Fruit fly (Drosophila melanogaster) whole organism, embryonic: ENCODE data around the gene Mgat4a.

ENCODE experiments used
- B-H1 ChIP-seq: fragments of 200-800 bp; sonication (Bioruptor generic); IDR thresholded peaks from 3 replicates; pipeline ENCODE4 v1.3.6; 2022; ENCODE audit warnings: missing biosample characterization, missing genetic modification characterization
- CG10274 ChIP-seq: fragments of 200-800 bp; sonication (Bioruptor generic); optimal IDR thresholded peaks from 3 replicates; lab custom pipeline; 2017; ENCODE audit warnings: missing biosample characterization, mild to moderate bottlenecking, missing genetic modification characterization
- CG12744 ChIP-seq: fragments of 200-800 bp; sonication (Bioruptor generic); optimal IDR thresholded peaks from 2 replicates; lab custom pipeline; 2016; ENCODE audit warnings: missing biosample characterization, missing genetic modification characterization
- CG14710 ChIP-seq: fragments of 200-800 bp; sonication (Bioruptor generic); optimal IDR thresholded peaks from 3 replicates; lab custom pipeline; 2019; ENCODE audit warnings: missing biosample characterization, mild to moderate bottlenecking, missing genetic modification characterization, moderate library complexity
- CG30020 ChIP-seq: fragments of 200-800 bp; optimal IDR thresholded peaks from 2 replicates; lab custom pipeline; 2019; ENCODE audit warnings: missing biosample characterization, mild to moderate bottlenecking, missing genetic modification characterization, moderate library complexity
- CG30431 ChIP-seq: fragments of 200-800 bp; sonication (Bioruptor generic); optimal IDR thresholded peaks from 2 replicates; lab custom pipeline; 2017; ENCODE audit warnings: missing biosample characterization, missing genetic modification characterization
- CG32532 ChIP-seq: fragments of 200-800 bp; sonication (Bioruptor generic); IDR thresholded peaks from 2 replicates; pipeline ENCODE4 v1.3.6; 2022; ENCODE audit warnings: missing biosample characterization, missing genetic modification characterization
- CG33557 ChIP-seq: fragments of 200-800 bp; sonication (Bioruptor generic); optimal IDR thresholded peaks from 2 replicates; lab custom pipeline; 2019; ENCODE audit warnings: missing biosample characterization, mild to moderate bottlenecking, missing genetic modification characterization, moderate library complexity
- CG4617 ChIP-seq: fragments of 200-800 bp; sonication (Bioruptor generic); optimal IDR thresholded peaks from 3 replicates; lab custom pipeline; 2016; ENCODE audit warnings: missing biosample characterization, missing genetic modification characterization, borderline replicate concordance
- CG6683 ChIP-seq: fragments of 200-800 bp; sonication (Bioruptor generic); optimal IDR thresholded peaks from 2 replicates; lab custom pipeline; 2017; ENCODE audit warnings: missing biosample characterization, mild to moderate bottlenecking, missing genetic modification characterization, missing genetic modification reagents
- CG7271 ChIP-seq: fragments of 200-800 bp; sonication (Bioruptor generic); optimal IDR thresholded peaks from 2 replicates; lab custom pipeline; 2018; ENCODE audit warnings: missing biosample characterization, mild to moderate bottlenecking, missing genetic modification characterization, moderate library complexity
- CG8388 ChIP-seq: fragments of 200-800 bp; sonication (Bioruptor generic); optimal IDR thresholded peaks from 2 replicates; lab custom pipeline; 2019; ENCODE audit warnings: missing biosample characterization, mild to moderate bottlenecking, missing genetic modification characterization, moderate library complexity
- CG8765 ChIP-seq: fragments of 200-800 bp; sonication (Bioruptor generic); IDR thresholded peaks from 2 replicates; pipeline ENCODE4 v1.3.6; 2022; ENCODE audit warnings: missing biosample characterization, missing genetic modification characterization
- Drgx ChIP-seq: fragments of 200-800 bp; sonication (Bioruptor generic); IDR thresholded peaks from 2 replicates; pipeline ENCODE4 v1.3.6; 2022; ENCODE audit warnings: missing biosample characterization, missing genetic modification characterization
- Ets65A ChIP-seq: fragments of 200-800 bp; sonication (Bioruptor generic); peaks from one replicate; lab custom pipeline; 2016; ENCODE audit warnings: missing biosample characterization, missing genetic modification characterization
- HLH3B ChIP-seq: fragments of 200-800 bp; sonication (Bioruptor generic); IDR thresholded peaks from 2 replicates; pipeline ENCODE4 v1.3.6; 2022; ENCODE audit warnings: missing biosample characterization, missing genetic modification characterization
- MESR4 ChIP-seq: fragments of 200-800 bp; sonication (Bioruptor generic); optimal IDR thresholded peaks from 2 replicates; lab custom pipeline; 2018; ENCODE audit warnings: missing biosample characterization, mild to moderate bottlenecking, missing genetic modification characterization, moderate library complexity
- Max ChIP-seq: fragments of 200-800 bp; sonication (Bioruptor generic); optimal IDR thresholded peaks from 2 replicates; lab custom pipeline; 2016; ENCODE audit warnings: missing biosample characterization, mild to moderate bottlenecking, missing genetic modification characterization
- Med ChIP-seq: fragments of 200-800 bp; sonication (Bioruptor generic); peaks from one replicate; lab custom pipeline; 2016; ENCODE audit warnings: missing biosample characterization, missing genetic modification characterization, mild to moderate bottlenecking, inconsistent platforms, moderate library complexity
- Ravus ChIP-seq: fragments of 200-800 bp; sonication (Bioruptor generic); IDR thresholded peaks from 2 replicates; pipeline ENCODE4 v1.3.6; 2022; ENCODE audit warnings: missing biosample characterization, missing genetic modification characterization
- Stat92E ChIP-seq, 3 experiments: fragments of >200 bp in 2 of 3; fragments of 200-800 bp in 1 of 3; sonication (Bioruptor generic) in 1 of 3; optimal IDR thresholded peaks; 2 replicates each; lab custom pipeline; 2017 to 2019; ENCODE audit warnings: missing biosample characterization in 3 of 3, missing genetic modification characterization in 3 of 3, mild to moderate bottlenecking in 1 of 3, moderate library complexity in 1 of 3
- abd-A ChIP-seq: fragments of 200-800 bp; sonication (Bioruptor generic); optimal IDR thresholded peaks from 3 replicates; lab custom pipeline; 2019; ENCODE audit warnings: missing biosample characterization, mild to moderate bottlenecking, missing genetic modification characterization, moderate library complexity
- bcd ChIP-seq: fragments of 200-800 bp; sonication (Bioruptor generic); optimal IDR thresholded peaks from 2 replicates; lab custom pipeline; 2017; ENCODE audit warnings: missing biosample characterization, mild to moderate bottlenecking, missing genetic modification characterization
- bigmax ChIP-seq: fragments of 200-800 bp; sonication (Bioruptor generic); optimal IDR thresholded peaks from 2 replicates; lab custom pipeline; 2018; ENCODE audit warnings: missing biosample characterization, mild to moderate bottlenecking, missing genetic modification characterization
- cas ChIP-seq: fragments of 200-800 bp; sonication (Bioruptor generic); IDR thresholded peaks from 2 replicates; pipeline ENCODE4 v1.3.6; 2022; ENCODE audit warnings: missing biosample characterization, missing genetic modification characterization
- crc ChIP-seq: fragments of 200-800 bp; sonication (Bioruptor generic); optimal IDR thresholded peaks from 2 replicates; lab custom pipeline; 2016; ENCODE audit warnings: missing biosample characterization, missing genetic modification characterization
- danr ChIP-seq: fragments of 200-800 bp; sonication (Bioruptor generic); IDR thresholded peaks from 2 replicates; pipeline ENCODE4 v1.3.6; 2022; ENCODE audit warnings: missing biosample characterization, missing genetic modification characterization
- dati ChIP-seq: fragments of 200-800 bp; sonication (Bioruptor generic); IDR thresholded peaks from 2 replicates; pipeline ENCODE4 v1.3.6; 2022; ENCODE audit warnings: missing biosample characterization, missing genetic modification characterization
- disco-r ChIP-seq: fragments of 200-800 bp; sonication (Bioruptor generic); optimal IDR thresholded peaks from 2 replicates; lab custom pipeline; 2016; ENCODE audit warnings: missing biosample characterization, missing genetic modification characterization
- emc ChIP-seq: fragments of 200-800 bp; sonication (Bioruptor generic); optimal IDR thresholded peaks from 2 replicates; lab custom pipeline; 2016; ENCODE audit warnings: missing biosample characterization, missing genetic modification characterization
- ewg ChIP-seq: fragments of 200-800 bp; sonication (Bioruptor generic); optimal IDR thresholded peaks from 3 replicates; lab custom pipeline; 2017; ENCODE audit warnings: mild to moderate bottlenecking, missing biosample characterization, missing genetic modification reagents, missing genetic modification characterization
- fu2 ChIP-seq: fragments of 200-800 bp; sonication (Bioruptor generic); optimal IDR thresholded peaks from 2 replicates; lab custom pipeline; 2016; ENCODE audit warnings: missing biosample characterization, missing genetic modification characterization
- gem ChIP-seq: fragments of 200-800 bp; sonication (Bioruptor generic); optimal IDR thresholded peaks from 2 replicates; lab custom pipeline; 2019; ENCODE audit warnings: missing biosample characterization, mild to moderate bottlenecking, missing genetic modification characterization, moderate library complexity
- kni ChIP-seq: fragments of 200-800 bp; sonication (Bioruptor generic); optimal IDR thresholded peaks from 3 replicates; lab custom pipeline; 2017; ENCODE audit warnings: mild to moderate bottlenecking, missing biosample characterization, missing genetic modification reagents, missing genetic modification characterization
- maf-S ChIP-seq: fragments of 200-800 bp; sonication (Bioruptor generic); optimal IDR thresholded peaks from 2 replicates; lab custom pipeline; 2016; ENCODE audit warnings: missing biosample characterization, missing genetic modification characterization
- nerfin-1 ChIP-seq: fragments of 200-800 bp; sonication (Bioruptor generic); optimal IDR thresholded peaks from 3 replicates; lab custom pipeline; 2019; ENCODE audit warnings: missing biosample characterization, mild to moderate bottlenecking, missing genetic modification characterization, moderate library complexity
- pan ChIP-seq, 4 experiments: fragments of >200 bp in 3 of 4; fragments of 200-800 bp in 1 of 4; sonication (Bioruptor generic) in 1 of 4; optimal IDR thresholded peaks in 3 of 4; IDR thresholded peaks in 1 of 4; 2 replicates each; pipeline versions ENCODE4 v1.3.6 to Lab custom; 2017 to 2022; ENCODE audit warnings: missing biosample characterization in 2 of 4, missing genetic modification characterization in 2 of 4, mixed read lengths in 1 of 4
- peb ChIP-seq: fragments of 200-800 bp; sonication (Bioruptor generic); IDR thresholded peaks from 2 replicates; pipeline ENCODE4 v1.3.6; 2022; ENCODE audit warnings: missing biosample characterization, missing genetic modification characterization
- prd ChIP-seq, 3 experiments: fragments of >200 bp in 2 of 3; fragments of 200-800 bp in 1 of 3; sonication (Bioruptor generic) in 1 of 3; optimal IDR thresholded peaks in 2 of 3; IDR thresholded peaks in 1 of 3; 2 replicates in 2 of 3; 3 replicates in 1 of 3; pipeline versions ENCODE4 v1.3.6 to Lab custom; 2017 to 2022; ENCODE audit warnings: missing biosample characterization in 1 of 3, missing genetic modification characterization in 1 of 3
- pros ChIP-seq: fragments of 200-800 bp; sonication (Bioruptor generic); optimal IDR thresholded peaks from 3 replicates; lab custom pipeline; 2019; ENCODE audit warnings: missing biosample characterization, mild to moderate bottlenecking, missing genetic modification characterization, moderate library complexity
- pum ChIP-seq: fragments of 200-800 bp; sonication (Bioruptor generic); optimal IDR thresholded peaks from 2 replicates; lab custom pipeline; 2016; ENCODE audit warnings: missing biosample characterization, missing genetic modification characterization
- salm ChIP-seq: fragments of 200-800 bp; sonication (Bioruptor generic); optimal IDR thresholded peaks from 2 replicates; lab custom pipeline; 2018; ENCODE audit warnings: missing biosample characterization, mild to moderate bottlenecking, missing genetic modification characterization
- sens ChIP-seq: fragments of 200-800 bp; sonication (Bioruptor generic); peaks from one replicate; lab custom pipeline; 2016; ENCODE audit warnings: missing biosample characterization, missing genetic modification characterization
- sens-2 ChIP-seq: fragments of 200-800 bp; sonication (Bioruptor generic); IDR thresholded peaks from 2 replicates; pipeline ENCODE4 v1.3.6; 2022; ENCODE audit warnings: missing biosample characterization, missing genetic modification characterization
- sob ChIP-seq: fragments of 200-800 bp; sonication (Bioruptor generic); IDR thresholded peaks from 2 replicates; pipeline ENCODE4 v1.3.6; 2022; ENCODE audit warnings: missing biosample characterization, missing genetic modification characterization
- sqz ChIP-seq: fragments of 200-800 bp; sonication (Bioruptor generic); optimal IDR thresholded peaks from 3 replicates; lab custom pipeline; 2018; ENCODE audit warnings: missing biosample characterization, mild to moderate bottlenecking, missing genetic modification characterization
- trem ChIP-seq: fragments of 200-800 bp; optimal IDR thresholded peaks from 3 replicates; lab custom pipeline; 2019; ENCODE audit warnings: missing biosample characterization, mild to moderate bottlenecking, missing genetic modification characterization, moderate library complexity
- ttk ChIP-seq: fragments of 200-800 bp; sonication (Bioruptor generic); IDR thresholded peaks from 2 replicates; pipeline ENCODE4 v2.1.2; 2022; ENCODE audit warnings: missing biosample characterization, missing genetic modification characterization
- wor ChIP-seq: fragments of 200-800 bp; sonication (Bioruptor generic); IDR thresholded peaks from 2 replicates; pipeline ENCODE4 v1.3.6; 2022; ENCODE audit warnings: missing biosample characterization, missing genetic modification characterization
- z ChIP-seq: fragments of 200-800 bp; sonication (Bioruptor generic); IDR thresholded peaks from 3 replicates; pipeline ENCODE4 v1.3.6; 2022; ENCODE audit warnings: missing biosample characterization, missing genetic modification characterization

The Mgat4a gene

dm6 chr3L:14785492-14785916 lies 23.7 kb downstream of the Mgat4a start (continued):
- TF ChIP-seq ttk (GFP tag; lab: Robert Waterston, UW) (peak; percentile 35; the same call in 1 of the 2 replicates), CG8765 (GFP tag; lab: Robert Waterston, UW) (no peak), maf-S (GFP tag; lab: Kevin White, UChicago) (peak; percentile 34), Drgx (GFP tag; lab: Robert Waterston, UW) (peak; percentile 85), wor (no peak), CG33557 (no peak), pum (GFP tag; lab: Kevin White, UChicago) (peak; percentile 28), Ets65A (peak; percentile 77), crc (GFP tag; lab: Kevin White, UChicago) (peak; percentile 1), Stat92E (GFP tag; optimal IDR thresholded peaks at IDR 0.05; lab: Kevin White, UChicago) (no peak), pros (GFP tag; lab: Kevin White, UChicago) (peak; percentile 80), Ravus (GFP tag; lab: Robert Waterston, UW) (no peak; the same call in 1 of the 2 replicates), nerfin-1 (tag; lab: Kevin White, UChicago) (peak; percentile 10), CG30431 (GFP tag; lab: Kevin White, UChicago) (no peak), CG10274 (no peak), salm (tag; lab: Kevin White, UChicago) (no peak), sqz (GFP tag; lab: Kevin White, UChicago) (no peak), CG14710 (tag; lab: Kevin White, UChicago) (no peak), ewg (GFP tag; lab: Kevin White, UChicago) (no peak), sens (GFP tag; lab: Kevin White, UChicago) (peak; percentile 30), cas (GFP tag; lab: Robert Waterston, UW) (0 out of 2 replicates have a peak, but pooled peaks have one; percentile 5), trem (no peak), sens-2 (no peak), HLH3B (GFP tag; lab: Robert Waterston, UW) (0 out of 2 replicates have a peak, but pooled peaks have one; percentile 27), abd-A (tag; lab: Kevin White, UChicago) (no peak), prd (optimal IDR thresholded peaks at IDR 0.05; lab: Kevin White, UChicago) (no peak), prd (GFP tag; IDR thresholded peaks at IDR 0.05; lab: Robert Waterston, UW) (peak; percentile 51; the same call in 2 of the 3 replicates), Med (peak; percentile 90), CG30020 (tag; lab: Kevin White, UChicago) (no peak), CG32532 (GFP tag; lab: Robert Waterston, UW) (peak; percentile 49), peb (peak; percentile 50; the same call in 1 of the 2 replicates), kni (GFP tag; lab: Kevin White, UChicago) (no peak), gem (tag; lab: Kevin White, UChicago) (peak; percentile 24), bcd (GFP tag; lab: Kevin White, UChicago) (no peak), pan (optimal IDR thresholded peaks at IDR 0.05; lab: Kevin White, UChicago) (no peak), pan (GFP tag; optimal IDR thresholded peaks at IDR 0.05 in 1 of 2, IDR thresholded peaks at IDR 0.05 in 1 of 2) (peak in 1 of 2 experiments; percentile 20), z (no peak), danr (GFP tag; lab: Robert Waterston, UW) (0 out of 2 replicates have a peak, but pooled peaks have one; percentile 20), dati (no peak), CG8388 (no peak), CG4617 (no peak), B-H1 (GFP tag; lab: Robert Waterston, UW) (no peak), bigmax (GFP tag; lab: Kevin White, UChicago) (no peak), MESR4 (no peak), disco-r (GFP tag; lab: Kevin White, UChicago) (no peak), emc (GFP tag; lab: Kevin White, UChicago) (no peak), CG6683 (GFP tag; lab: Kevin White, UChicago) (no peak), Max (GFP tag; lab: Kevin White, UChicago) (no peak), CG7271 (tag; lab: Kevin White, UChicago) (no peak), fu2 (no peak), sob (GFP tag; lab: Robert Waterston, UW) (0 out of 2 replicates have a peak, but pooled peaks have one; percentile 16), CG12744 (GFP tag; lab: Kevin White, UChicago) (no peak)
